Worm (Caenorhabditis elegans) whole organism, young adult: Measurements from ENCODE around the gene str-56.

Experiments
- F10E7.11 ChIP-seq: sonication (generic microtip); optimal IDR thresholded peaks from 2 replicates; lab custom pipeline; 2017; ENCODE audit warnings: mild to moderate bottlenecking, missing genetic modification characterization, moderate library complexity, missing compliant biosample characterization
- ama-1 ChIP-seq, 3 experiments: fragments of 150-350 bp in 1 of 3; sonication (generic microtip) in 2 of 3; optimal IDR thresholded peaks; 2 replicates each; lab custom pipeline; 2014 to 2018; ENCODE audit warnings: missing biosample characterization in 2 of 3, missing genetic modification characterization in 2 of 3, missing genetic modification reagents in 2 of 3
- ccch-3 ChIP-seq: fragments of 200-800 bp; sonication (Bioruptor generic); optimal IDR thresholded peaks from 2 replicates; lab custom pipeline; 2018; ENCODE audit warnings: mild to moderate bottlenecking, missing genetic modification characterization, missing compliant biosample characterization
- die-1 ChIP-seq: sonication (generic microtip); optimal IDR thresholded peaks from 2 replicates; lab custom pipeline; 2016; ENCODE audit warnings: missing genotype, mild to moderate bottlenecking, missing genetic modification characterization, missing compliant biosample characterization
- egl-44 ChIP-seq: fragments of 200-800 bp; sonication (Bioruptor generic); IDR thresholded peaks from 2 replicates; pipeline ENCODE4 v1.3.6; 2022; ENCODE audit warnings: missing genetic modification reagents, missing genetic modification characterization, missing compliant biosample characterization
- ekl-4 ChIP-seq: fragments of 200-800 bp; sonication (Bioruptor generic); IDR thresholded peaks from 2 replicates; pipeline ENCODE4 v1.3.6; 2022; ENCODE audit warnings: missing genetic modification reagents, missing genetic modification characterization, missing compliant biosample characterization
- lin-40 ChIP-seq: sonication (generic microtip); optimal IDR thresholded peaks from 2 replicates; lab custom pipeline; 2016; ENCODE audit warnings: missing genetic modification characterization, mild to moderate bottlenecking, missing compliant biosample characterization, missing genotype, missing genetic modification reagents
- nhr-179 ChIP-seq: sonication (generic microtip); optimal IDR thresholded peaks from 2 replicates; lab custom pipeline; 2016; ENCODE audit warnings: mild to moderate bottlenecking, missing genetic modification characterization, missing compliant biosample characterization
- sdz-38 ChIP-seq: sonication (generic microtip); optimal IDR thresholded peaks from 2 replicates; lab custom pipeline; 2016; ENCODE audit warnings: missing genotype, missing genetic modification characterization, missing compliant biosample characterization
- tbx-9 ChIP-seq: sonication (generic microtip); optimal IDR thresholded peaks from 2 replicates; lab custom pipeline; 2016; ENCODE audit warnings: borderline replicate concordance, missing genetic modification characterization, inconsistent platforms, missing compliant biosample characterization

ce11 chrV:15872273-15872672 is at the start of gene str-56:
- no peak for TF ChIP-seq lin-40 (tag; lab: Kevin White, UChicago)
- TF ChIP-seq ama-1 (optimal IDR thresholded peaks at IDR 0.05; lab: Kevin White, UChicago): no peak
- TF ChIP-seq ama-1 (GFP tag; optimal IDR thresholded peaks at IDR 0.05; lab: Kevin White, UChicago): no peak
- no peak for TF ChIP-seq tbx-9 (tag; lab: Kevin White, UChicago)
- TF ChIP-seq die-1: no peak
- no peak for TF ChIP-seq ccch-3 (GFP tag; lab: Kevin White, UChicago)
- no peak for TF ChIP-seq ekl-4 (GFP tag; lab: Robert Waterston, UW)
- no peak for TF ChIP-seq F10E7.11 (tag; lab: Kevin White, UChicago)
- no peak for TF ChIP-seq nhr-179 (tag; lab: Kevin White, UChicago)
- no peak for TF ChIP-seq sdz-38 (tag; lab: Kevin White, UChicago)
- TF ChIP-seq egl-44 (GFP tag; lab: Robert Waterston, UW): no peak
